Fruit fly (Drosophila melanogaster): ENCODE results near the gene Ubc6.

DNA sequence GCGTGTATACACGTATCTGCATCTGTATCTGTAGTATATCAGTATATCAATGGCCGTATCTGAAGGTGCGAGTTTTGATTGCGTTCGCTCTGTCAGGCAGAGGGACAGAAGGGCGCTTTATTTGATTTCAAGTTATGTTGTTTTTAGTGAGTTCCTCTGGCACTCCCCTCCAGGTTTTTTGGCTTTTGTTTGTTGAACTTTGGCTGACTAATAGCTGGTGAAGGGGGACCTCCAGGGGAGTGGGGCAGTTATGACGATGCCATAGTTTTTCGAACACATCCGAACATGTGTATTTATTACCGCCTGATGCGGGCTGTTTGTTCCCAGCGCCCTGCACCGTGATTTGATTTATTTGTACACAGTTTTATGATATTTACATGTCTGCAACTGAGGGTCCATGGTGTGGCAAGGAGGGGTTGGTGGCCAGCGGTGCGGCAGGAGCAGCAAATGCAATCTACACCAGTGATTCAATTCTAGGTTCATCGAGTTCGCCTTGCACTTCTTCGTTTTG lies 39.8 kb upstream of the Ubc6 start:
- TF ChIP-seq acj6 (GFP tag; optimal IDR thresholded peaks at IDR 0.05) (no peak), ss (GFP tag; optimal IDR thresholded peaks at IDR 0.05) (no peak), OdsH (GFP tag; optimal IDR thresholded peaks at IDR 0.05) (no peak)
